Fruit fly (Drosophila melanogaster) whole organism, wandering third instar larva: Measurements from ENCODE around the gene CG1271.

Source experiments
- Abd-B ChIP-seq: fragments of >200 bp; optimal IDR thresholded peaks from 2 replicates; lab custom pipeline; 2017; ENCODE audit warnings: missing biosample characterization, missing genetic modification characterization
- CG32264 ChIP-seq: fragments of 200-800 bp; sonication (Bioruptor generic); optimal IDR thresholded peaks from 2 replicates; lab custom pipeline; 2016; ENCODE audit warnings: missing biosample characterization, missing genetic modification characterization
- CG9705 ChIP-seq: fragments of 200-800 bp; sonication (Bioruptor generic); optimal IDR thresholded peaks from 2 replicates; lab custom pipeline; 2018; ENCODE audit warnings: missing biosample characterization, mild to moderate bottlenecking, missing genetic modification characterization
- CrebA ChIP-seq: fragments of 200-800 bp; sonication (Bioruptor generic); optimal IDR thresholded peaks from 2 replicates; lab custom pipeline; 2016; ENCODE audit warnings: missing biosample characterization, mild to moderate bottlenecking, missing genetic modification characterization, borderline replicate concordance
- Dfd ChIP-seq: fragments of >200 bp; optimal IDR thresholded peaks from 2 replicates; lab custom pipeline; 2017; ENCODE audit warnings: missing biosample characterization, missing genetic modification characterization
- Dif ChIP-seq: fragments of 200-275, 200-300 bp; sonication (Bioruptor generic); optimal IDR thresholded peaks from 2 replicates; lab custom pipeline; 2018; ENCODE audit warnings: missing biosample characterization, missing genetic modification characterization; ENCODE audit not compliant: partially characterized antibody
- GATAd ChIP-seq: sonication (Bioruptor generic); optimal IDR thresholded peaks from 2 replicates; lab custom pipeline; 2016; ENCODE audit warnings: missing biosample characterization, missing genetic modification characterization
- HLH106 ChIP-seq: fragments of 200-800 bp; optimal IDR thresholded peaks from 3 replicates; lab custom pipeline; 2019; ENCODE audit warnings: missing biosample characterization, mild to moderate bottlenecking, missing genetic modification characterization, moderate library complexity
- Hnf4 ChIP-seq: fragments of 200-800 bp; sonication (Bioruptor generic); optimal IDR thresholded peaks from 2 replicates; lab custom pipeline; 2016; ENCODE audit warnings: missing biosample characterization, mild to moderate bottlenecking, missing genetic modification characterization
- Hr78 ChIP-seq: fragments of >200 bp; optimal IDR thresholded peaks from 2 replicates; lab custom pipeline; 2017; ENCODE audit warnings: missing biosample characterization, missing genetic modification characterization
- Hr83 ChIP-seq: fragments of 200-300 bp; sonication (Bioruptor generic); optimal IDR thresholded peaks from 2 replicates; lab custom pipeline; 2016; ENCODE audit warnings: missing biosample characterization, mild to moderate bottlenecking, missing genetic modification characterization, moderate library complexity; ENCODE audit not compliant: poor library complexity, severe bottlenecking
- Mio ChIP-seq: sonication (Bioruptor generic); optimal IDR thresholded peaks from 2 replicates; lab custom pipeline; 2016; ENCODE audit warnings: missing biosample characterization, missing genetic modification characterization
- Myc ChIP-seq: fragments of >200 bp; optimal IDR thresholded peaks from 2 replicates; lab custom pipeline; 2017
- N ChIP-seq: fragments of >200 bp; optimal IDR thresholded peaks from 2 replicates; lab custom pipeline; 2018; ENCODE audit warnings: missing biosample characterization, missing external identifiers, missing genetic modification characterization
- OdsH ChIP-seq: fragments of 200-800 bp; sonication (Bioruptor generic); optimal IDR thresholded peaks from 2 replicates; lab custom pipeline; 2016; ENCODE audit warnings: missing biosample characterization, mild to moderate bottlenecking, missing genetic modification characterization
- Rel ChIP-seq, 2 experiments: fragments of 200-800 bp; sonication (Bioruptor generic) in 1 of 2; optimal IDR thresholded peaks; 2 replicates in 1 of 2; 3 replicates in 1 of 2; lab custom pipeline; 2016 to 2019; ENCODE audit warnings: mild to moderate bottlenecking in 2 of 2, missing biosample characterization in 2 of 2, missing genetic modification characterization in 2 of 2, moderate library complexity in 1 of 2
- Sp1 ChIP-seq: fragments of 200-800 bp; sonication (Bioruptor generic); optimal IDR thresholded peaks from 3 replicates; lab custom pipeline; 2019; ENCODE audit warnings: missing biosample characterization, mild to moderate bottlenecking, missing genetic modification characterization, moderate library complexity
- Vsx2 ChIP-seq: fragments of 200-300, 225-300 bp; sonication (Bioruptor generic); optimal IDR thresholded peaks from 2 replicates; lab custom pipeline; 2018; ENCODE audit warnings: missing biosample characterization, missing genetic modification characterization; ENCODE audit not compliant: partially characterized antibody
- br ChIP-seq: fragments of 200-800 bp; sonication (Bioruptor generic); optimal IDR thresholded peaks from 2 replicates; lab custom pipeline; 2016; ENCODE audit warnings: missing biosample characterization, missing genetic modification characterization
- dmrt93B ChIP-seq: fragments of 200-800 bp; sonication (Bioruptor generic); optimal IDR thresholded peaks from 2 replicates; lab custom pipeline; 2018; ENCODE audit warnings: missing biosample characterization, mild to moderate bottlenecking, missing genetic modification characterization
- dsf ChIP-seq: sonication (Bioruptor generic); optimal IDR thresholded peaks from 2 replicates; lab custom pipeline; 2016; ENCODE audit warnings: missing biosample characterization, missing genetic modification characterization, borderline replicate concordance
- foxo ChIP-seq, 2 experiments: fragments of 200-800 bp; sonication (Bioruptor generic); optimal IDR thresholded peaks; 2 replicates in 1 of 2; 3 replicates in 1 of 2; lab custom pipeline; 2016 to 2017; ENCODE audit warnings: missing biosample characterization in 2 of 2, missing genetic modification characterization in 2 of 2
- fru ChIP-seq: fragments of 200-800 bp; sonication (Bioruptor generic); optimal IDR thresholded peaks from 3 replicates; lab custom pipeline; 2016; ENCODE audit warnings: missing biosample characterization, mild to moderate bottlenecking, missing genetic modification characterization
- h ChIP-seq: fragments of 200-800 bp; sonication (Bioruptor generic); optimal IDR thresholded peaks from 3 replicates; lab custom pipeline; 2016; ENCODE audit warnings: missing biosample characterization, mild to moderate bottlenecking, missing genetic modification characterization
- jim ChIP-seq: fragments of 175-275, 200-325 bp; sonication (Bioruptor generic); optimal IDR thresholded peaks from 2 replicates; lab custom pipeline; 2016; ENCODE audit warnings: missing biosample characterization, mild to moderate bottlenecking, missing genetic modification characterization
- lola ChIP-seq: fragments of >200 bp; optimal IDR thresholded peaks from 2 replicates; lab custom pipeline; 2017; ENCODE audit warnings: missing biosample characterization, missing genetic modification characterization
- pan ChIP-seq: fragments of >200 bp; optimal IDR thresholded peaks from 2 replicates; lab custom pipeline; 2017
- psq ChIP-seq: fragments of 200-800 bp; sonication (Bioruptor generic); optimal IDR thresholded peaks from 3 replicates; lab custom pipeline; 2017; ENCODE audit warnings: missing biosample characterization, mild to moderate bottlenecking, missing genetic modification characterization, moderate library complexity
- rgr ChIP-seq: fragments of 200-800 bp; sonication (Bioruptor generic); optimal IDR thresholded peaks from 3 replicates; lab custom pipeline; 2016; ENCODE audit warnings: missing biosample characterization, mild to moderate bottlenecking, missing genetic modification characterization
- sage ChIP-seq: fragments of 200-800 bp; sonication (Bioruptor generic); optimal IDR thresholded peaks from 2 replicates; lab custom pipeline; 2016; ENCODE audit warnings: missing biosample characterization, mild to moderate bottlenecking, missing genetic modification characterization
- sv ChIP-seq: fragments of 200-800 bp; sonication (Bioruptor generic); optimal IDR thresholded peaks from 3 replicates; lab custom pipeline; 2016; ENCODE audit warnings: missing biosample characterization, missing genetic modification characterization
- tai ChIP-seq: sonication (Bioruptor generic); optimal IDR thresholded peaks from 2 replicates; lab custom pipeline; 2016; ENCODE audit warnings: missing biosample characterization, missing genetic modification characterization
- usp ChIP-seq: fragments of >200 bp; optimal IDR thresholded peaks from 2 replicates; lab custom pipeline; 2017; ENCODE audit warnings: missing biosample characterization, missing genetic modification characterization
- woc ChIP-seq: sonication (Bioruptor generic); optimal IDR thresholded peaks from 2 replicates; lab custom pipeline; 2016; ENCODE audit warnings: missing biosample characterization, mild to moderate bottlenecking, missing genetic modification characterization

Gene CG1271

DNA sequence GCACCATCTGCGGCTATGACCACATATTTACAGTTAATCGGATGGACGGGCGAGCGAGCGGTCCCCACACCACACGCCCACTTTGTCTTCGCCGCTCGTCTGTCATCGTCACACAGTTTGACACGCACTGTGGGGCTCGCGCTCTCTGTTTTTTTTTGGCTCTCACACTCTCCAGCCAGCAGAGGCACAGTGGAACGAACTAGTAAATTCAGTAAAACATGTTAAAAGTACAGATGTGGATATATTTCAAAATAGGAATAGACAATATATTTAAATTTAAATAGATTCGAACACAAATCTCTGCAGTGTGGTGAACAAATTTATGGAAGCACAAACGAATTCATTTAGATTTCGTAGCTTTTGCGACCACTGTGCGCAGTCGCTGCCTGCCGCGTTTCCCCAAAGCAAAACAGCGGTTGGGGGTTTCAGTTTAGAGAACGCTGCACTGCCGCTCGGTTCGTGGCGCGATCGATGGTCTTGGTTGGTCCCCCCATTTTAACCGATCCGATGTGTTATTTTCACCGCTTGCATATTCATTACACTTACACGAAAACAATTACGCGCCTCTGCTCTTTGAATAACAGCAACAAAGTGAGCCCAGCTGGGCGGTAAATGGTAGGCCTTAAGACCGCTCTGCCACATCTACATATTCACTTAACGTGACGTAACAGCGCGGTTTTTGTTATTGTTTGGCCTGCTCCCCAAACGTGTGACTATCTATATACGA lies 29.0 kb downstream of the CG1271 start (continued):
- peak; percentile 99 for TF ChIP-seq fru (GFP tag; lab: Kevin White, UChicago)
- TF ChIP-seq jim: no peak
- TF ChIP-seq OdsH: peak; percentile 99
- peak; percentile 97 for TF ChIP-seq CG32264 (GFP tag; lab: Kevin White, UChicago)
- TF ChIP-seq sv: peak; percentile 99
- TF ChIP-seq woc (GFP tag; lab: Kevin White, UChicago): peak; percentile 98
- peak; percentile 55 for TF ChIP-seq Myc (lab: Kevin White, UChicago)
- TF ChIP-seq Dfd (GFP tag; lab: Kevin White, UChicago): no peak
- peak; percentile 99 for TF ChIP-seq h (GFP tag; lab: Kevin White, UChicago)

dm6 chr3L:3081966-3082516 lies 29.7 kb downstream of the CG1271 start:
- TF ChIP-seq Hnf4 (GFP tag; lab: Kevin White, UChicago) (no peak), Hr83 (GFP tag; lab: Kevin White, UChicago) (no peak), usp (GFP tag; lab: Kevin White, UChicago) (no peak), foxo (GFP tag; optimal IDR thresholded peaks at IDR 0.05; lab: Kevin White, UChicago) (no peak), HLH106 (no peak), CG9705 (no peak), Dfd (GFP tag; lab: Kevin White, UChicago) (no peak), Sp1 (GFP tag; lab: Kevin White, UChicago) (no peak), jim (no peak), Hr78 (no peak), tai (GFP tag; lab: Kevin White, UChicago) (no peak), Vsx2 (GFP tag; lab: Kevin White, UChicago) (peak; percentile 49), h (GFP tag; lab: Kevin White, UChicago) (no peak), CrebA (GFP tag; lab: Kevin White, UChicago) (no peak), Rel (GFP tag; optimal IDR thresholded peaks at IDR 0.05; lab: Kevin White, UChicago) (peak; percentile 40), Rel (tag; optimal IDR thresholded peaks at IDR 0.05; lab: Kevin White, UChicago) (no peak)

dm6 chr3L:3083329-3084083 lies 31.2 kb downstream of the CG1271 start:
- peak; percentile 18 for TF ChIP-seq br (GFP tag; lab: Kevin White, UChicago)
- no peak for TF ChIP-seq CG9705
- TF ChIP-seq psq (GFP tag; lab: Kevin White, UChicago): no peak
- TF ChIP-seq jim: no peak
- no peak for TF ChIP-seq woc (GFP tag; lab: Kevin White, UChicago)
- no peak for TF ChIP-seq dmrt93B (GFP tag; lab: Kevin White, UChicago)
- TF ChIP-seq Hr83 (GFP tag; lab: Kevin White, UChicago): peak; percentile 35
- peak; percentile 35 for TF ChIP-seq h (GFP tag; lab: Kevin White, UChicago)
- no peak for TF ChIP-seq Dif (GFP tag; lab: Kevin White, UChicago)
- peak; percentile 27 for TF ChIP-seq rgr (GFP tag; lab: Kevin White, UChicago)
- TF ChIP-seq OdsH: peak; percentile 38
- TF ChIP-seq Rel (GFP tag; optimal IDR thresholded peaks at IDR 0.05; lab: Kevin White, UChicago): no peak
- peak; percentile 79 for TF ChIP-seq Rel (tag; optimal IDR thresholded peaks at IDR 0.05; lab: Kevin White, UChicago)

- no peak for TF ChIP-seq Hnf4 (GFP tag; lab: Kevin White, UChicago)
- no peak for TF ChIP-seq br (GFP tag; lab: Kevin White, UChicago)
- no peak for TF ChIP-seq GATAd (GFP tag; lab: Kevin White, UChicago)
- TF ChIP-seq dsf (GFP tag; lab: Kevin White, UChicago): no peak
- no peak for TF ChIP-seq sage
- no peak for TF ChIP-seq N (GFP tag; lab: Kevin White, UChicago)
- TF ChIP-seq Abd-B (GFP tag; lab: Kevin White, UChicago): no peak
- no peak for TF ChIP-seq lola (GFP tag; lab: Kevin White, UChicago)
- TF ChIP-seq tai (GFP tag; lab: Kevin White, UChicago): no peak
- no peak for TF ChIP-seq OdsH
- TF ChIP-seq CG32264 (GFP tag; lab: Kevin White, UChicago): no peak
- no peak for TF ChIP-seq pan (lab: Kevin White, UChicago)
- no peak for TF ChIP-seq woc (GFP tag; lab: Kevin White, UChicago)
- no peak for TF ChIP-seq psq (GFP tag; lab: Kevin White, UChicago)
- no peak for TF ChIP-seq Hr78
- TF ChIP-seq Mio (GFP tag; lab: Kevin White, UChicago): no peak
- TF ChIP-seq, all 38 proteins: peak for 0
Observed at dm6 chr3L:3089012-3089411, 36.7 kb downstream of the CG1271 start.
